Fruit fly (Drosophila melanogaster) whole organism, embryonic: Measurements from ENCODE around the gene SamDC.
A peak's percentile ranks its signal among the peaks of the same experiment; 100 is the strongest.

Experiments
- CG11723 ChIP-seq: fragments of 200-800 bp; sonication (Bioruptor generic); optimal IDR thresholded peaks from 2 replicates; lab custom pipeline; 2017; ENCODE audit warnings: missing biosample characterization, mild to moderate bottlenecking, missing genetic modification characterization
- CG17612 ChIP-seq: fragments of 200-800 bp; sonication (Bioruptor generic); IDR thresholded peaks from 2 replicates; pipeline ENCODE4 v1.3.6; 2022; ENCODE audit warnings: missing biosample characterization, missing genetic modification characterization
- CG18011 ChIP-seq: fragments of 200-800 bp; sonication (Bioruptor generic); optimal IDR thresholded peaks from 2 replicates; lab custom pipeline; 2017; ENCODE audit warnings: missing biosample characterization, missing genetic modification characterization, mild to moderate bottlenecking, moderate library complexity, missing genotype
- CG2120 ChIP-seq: fragments of 200-800 bp; sonication (Bioruptor generic); optimal IDR thresholded peaks from 3 replicates; lab custom pipeline; 2016; ENCODE audit warnings: missing biosample characterization, missing genetic modification characterization
- CG30020 ChIP-seq: fragments of 200-800 bp; optimal IDR thresholded peaks from 2 replicates; lab custom pipeline; 2019; ENCODE audit warnings: missing biosample characterization, mild to moderate bottlenecking, missing genetic modification characterization, moderate library complexity
- CG34422 ChIP-seq: fragments of 200-800 bp; sonication (Bioruptor generic); IDR thresholded peaks from 3 replicates; pipeline ENCODE4 v1.3.6; 2022; ENCODE audit warnings: missing biosample characterization, missing genetic modification characterization
- CG3995 ChIP-seq: fragments of 200-800 bp; sonication (Bioruptor generic); optimal IDR thresholded peaks from 3 replicates; lab custom pipeline; 2016; ENCODE audit warnings: missing biosample characterization, missing genetic modification characterization
- CG6854 ChIP-seq: fragments of 200-800 bp; sonication (Bioruptor generic); optimal IDR thresholded peaks from 3 replicates; lab custom pipeline; 2017; ENCODE audit warnings: missing biosample characterization, mild to moderate bottlenecking, missing genetic modification characterization
- CG9876 ChIP-seq: fragments of 200-800 bp; sonication (Bioruptor generic); optimal IDR thresholded peaks from 2 replicates; lab custom pipeline; 2016; ENCODE audit warnings: missing biosample characterization, missing genetic modification characterization
- CTCF ChIP-seq: fragments of 200-800 bp; sonication (Bioruptor generic); optimal IDR thresholded peaks from 2 replicates; lab custom pipeline; 2017; ENCODE audit warnings: missing biosample characterization, mild to moderate bottlenecking, missing genetic modification characterization, moderate library complexity
- CoRest ChIP-seq: fragments of 200-800 bp; sonication (Bioruptor generic); optimal IDR thresholded peaks from 3 replicates; lab custom pipeline; 2018; ENCODE audit warnings: missing biosample characterization, mild to moderate bottlenecking, missing genetic modification characterization, moderate library complexity
- D19B ChIP-seq: fragments of 200-800 bp; sonication (Bioruptor generic); optimal IDR thresholded peaks from 2 replicates; lab custom pipeline; 2017; ENCODE audit warnings: missing biosample characterization, mild to moderate bottlenecking, missing genetic modification characterization
- Dad ChIP-seq: fragments of 200-800 bp; sonication (Bioruptor generic); optimal IDR thresholded peaks from 3 replicates; lab custom pipeline; 2016; ENCODE audit warnings: missing biosample characterization, missing genetic modification characterization
- Deaf1 ChIP-seq: fragments of 200-800 bp; optimal IDR thresholded peaks from 3 replicates; lab custom pipeline; 2019; ENCODE audit warnings: missing biosample characterization, mild to moderate bottlenecking, missing genetic modification characterization, moderate library complexity
- Dfd ChIP-seq, 2 experiments: fragments of >200 bp; optimal IDR thresholded peaks; 2 replicates each; lab custom pipeline; 2017; ENCODE audit warnings: missing biosample characterization in 2 of 2, missing genetic modification characterization in 2 of 2
- Dll ChIP-seq: fragments of 200-800 bp; sonication (Bioruptor generic); IDR thresholded peaks from 4 replicates; pipeline ENCODE4 v1.3.6; 2022; ENCODE audit warnings: missing biosample characterization, missing genetic modification characterization; ENCODE audit not compliant: partially characterized antibody
- Ets65A ChIP-seq: fragments of 200-800 bp; sonication (Bioruptor generic); peaks from one replicate; lab custom pipeline; 2016; ENCODE audit warnings: missing biosample characterization, missing genetic modification characterization
- HLH4C ChIP-seq: fragments of 200-800 bp; sonication (Bioruptor generic); IDR thresholded peaks from 3 replicates; pipeline ENCODE4 v1.3.6; 2022; ENCODE audit warnings: missing biosample characterization, missing genetic modification characterization; ENCODE audit not compliant: partially characterized antibody
- HmgD ChIP-seq: fragments of 200-800 bp; sonication (Bioruptor generic); optimal IDR thresholded peaks from 3 replicates; lab custom pipeline; 2016; ENCODE audit warnings: missing biosample characterization, missing genetic modification characterization
- Hr3 ChIP-seq: fragments of 200-800 bp; sonication (Bioruptor generic); optimal IDR thresholded peaks from 3 replicates; lab custom pipeline; 2016; ENCODE audit warnings: missing biosample characterization, missing genetic modification characterization
- Hr78 ChIP-seq, 2 experiments: fragments of 200-800 bp in 1 of 2; fragments of >200 bp in 1 of 2; sonication (Bioruptor generic) in 1 of 2; optimal IDR thresholded peaks; 2 replicates each; lab custom pipeline; 2017 to 2019; ENCODE audit warnings: missing biosample characterization in 2 of 2, missing genetic modification characterization in 2 of 2, mild to moderate bottlenecking in 1 of 2, moderate library complexity in 1 of 2
- Lhr ChIP-seq: fragments of 200-800 bp; sonication (Bioruptor generic); optimal IDR thresholded peaks from 3 replicates; lab custom pipeline; 2017; ENCODE audit warnings: mild to moderate bottlenecking, missing biosample characterization, missing genetic modification reagents, missing genetic modification characterization
- Med ChIP-seq: fragments of 200-800 bp; sonication (Bioruptor generic); peaks from one replicate; lab custom pipeline; 2016; ENCODE audit warnings: missing biosample characterization, missing genetic modification characterization, mild to moderate bottlenecking, inconsistent platforms, moderate library complexity
- Oli ChIP-seq: fragments of 200-800 bp; sonication (Bioruptor generic); optimal IDR thresholded peaks from 2 replicates; lab custom pipeline; 2018; ENCODE audit warnings: missing biosample characterization, mild to moderate bottlenecking, missing genetic modification characterization, moderate library complexity
- Pdp1 ChIP-seq, 2 experiments: fragments of 200-800 bp; sonication (Bioruptor generic); optimal IDR thresholded peaks; 3 replicates each; lab custom pipeline; 2016; ENCODE audit warnings: missing biosample characterization in 2 of 2, missing genetic modification characterization in 2 of 2, mild to moderate bottlenecking in 1 of 2, moderate library complexity in 1 of 2
- Trl ChIP-seq, 3 experiments: fragments of >200 bp in 2 of 3; fragments of 200-800 bp in 1 of 3; sonication (Bioruptor generic) in 1 of 3; optimal IDR thresholded peaks; 2 replicates in 1 of 3; 3 replicates in 2 of 3; lab custom pipeline; 2016 to 2017; ENCODE audit warnings: missing biosample characterization in 1 of 3, missing genetic modification characterization in 1 of 3
- cg ChIP-seq: fragments of 200-800 bp; sonication (Bioruptor generic); optimal IDR thresholded peaks from 3 replicates; lab custom pipeline; 2019; ENCODE audit warnings: missing biosample characterization, mild to moderate bottlenecking, missing genetic modification characterization, moderate library complexity
- chinmo ChIP-seq: fragments of 200-800 bp; sonication (Bioruptor generic); IDR thresholded peaks from 4 replicates; pipeline ENCODE4 v1.3.6; 2022; ENCODE audit warnings: missing biosample characterization, missing genetic modification characterization; ENCODE audit not compliant: partially characterized antibody
- ewg ChIP-seq: fragments of 200-800 bp; sonication (Bioruptor generic); optimal IDR thresholded peaks from 3 replicates; lab custom pipeline; 2017; ENCODE audit warnings: mild to moderate bottlenecking, missing biosample characterization, missing genetic modification reagents, missing genetic modification characterization
- gem ChIP-seq: fragments of 200-800 bp; sonication (Bioruptor generic); optimal IDR thresholded peaks from 2 replicates; lab custom pipeline; 2019; ENCODE audit warnings: missing biosample characterization, mild to moderate bottlenecking, missing genetic modification characterization, moderate library complexity
- hb ChIP-seq: fragments of 200-800 bp; sonication (Bioruptor generic); IDR thresholded peaks from 3 replicates; pipeline ENCODE4 v1.3.6; 2022; ENCODE audit warnings: missing biosample characterization, missing genetic modification characterization; ENCODE audit not compliant: partially characterized antibody
- oc ChIP-seq: fragments of 200-800 bp; sonication (Bioruptor generic); optimal IDR thresholded peaks from 2 replicates; lab custom pipeline; 2018; ENCODE audit warnings: missing biosample characterization, mild to moderate bottlenecking, missing genetic modification characterization, moderate library complexity
- pan ChIP-seq, 4 experiments: fragments of >200 bp in 3 of 4; fragments of 200-800 bp in 1 of 4; sonication (Bioruptor generic) in 1 of 4; optimal IDR thresholded peaks in 3 of 4; IDR thresholded peaks in 1 of 4; 2 replicates each; pipeline versions ENCODE4 v1.3.6 to Lab custom; 2017 to 2022; ENCODE audit warnings: missing biosample characterization in 2 of 4, missing genetic modification characterization in 2 of 4, mixed read lengths in 1 of 4
- prd ChIP-seq, 3 experiments: fragments of >200 bp in 2 of 3; fragments of 200-800 bp in 1 of 3; sonication (Bioruptor generic) in 1 of 3; optimal IDR thresholded peaks in 2 of 3; IDR thresholded peaks in 1 of 3; 2 replicates in 2 of 3; 3 replicates in 1 of 3; pipeline versions ENCODE4 v1.3.6 to Lab custom; 2017 to 2022; ENCODE audit warnings: missing biosample characterization in 1 of 3, missing genetic modification characterization in 1 of 3
- ranshi ChIP-seq: fragments of 200-800 bp; sonication (Bioruptor generic); IDR thresholded peaks from 2 replicates; pipeline ENCODE4 v1.3.6; 2022; ENCODE audit warnings: missing biosample characterization, missing genetic modification characterization
- sd ChIP-seq: fragments of 200-800 bp; sonication (Bioruptor generic); optimal IDR thresholded peaks from 3 replicates; lab custom pipeline; 2018; ENCODE audit warnings: missing biosample characterization, mild to moderate bottlenecking, missing genetic modification characterization, moderate library complexity
- sim ChIP-seq: fragments of 200-800 bp; sonication (Bioruptor generic); IDR thresholded peaks from 2 replicates; pipeline ENCODE4 v1.3.6; 2022; ENCODE audit warnings: missing biosample characterization, missing genetic modification characterization
- slou ChIP-seq: fragments of 200-800 bp; sonication (Bioruptor generic); optimal IDR thresholded peaks from 3 replicates; lab custom pipeline; 2016; ENCODE audit warnings: missing biosample characterization, missing genetic modification characterization
- twi ChIP-seq: fragments of 200-800 bp; optimal IDR thresholded peaks from 2 replicates; lab custom pipeline; 2019; ENCODE audit warnings: missing biosample characterization, mild to moderate bottlenecking, missing genetic modification characterization, moderate library complexity
- tx ChIP-seq: fragments of 200-800 bp; sonication (Bioruptor generic); optimal IDR thresholded peaks from 2 replicates; lab custom pipeline; 2016; ENCODE audit warnings: missing biosample characterization, missing genetic modification characterization
- unc-4 ChIP-seq: fragments of 200-800 bp; sonication (Bioruptor generic); IDR thresholded peaks from 2 replicates; pipeline ENCODE4 v1.3.6; 2022; ENCODE audit warnings: missing biosample characterization, missing genetic modification characterization; ENCODE audit not compliant: partially characterized antibody
- vvl ChIP-seq: fragments of 200-800 bp; sonication (Bioruptor generic); IDR thresholded peaks from 2 replicates; pipeline ENCODE4 v1.3.6; 2022; ENCODE audit warnings: missing biosample characterization, missing genetic modification characterization
- zen ChIP-seq: fragments of 200-800 bp; sonication (Bioruptor generic); optimal IDR thresholded peaks from 3 replicates; lab custom pipeline; 2018; ENCODE audit warnings: missing biosample characterization, mild to moderate bottlenecking, missing genetic modification characterization, moderate library complexity

SamDC gene

dm6 chr2L:10375464-10376236 lies 36.4 kb downstream of the SamDC start, which contains the start of the genes CG33303 and dpr19 (continued):
- TF ChIP-seq Hr3 (peak; percentile 65), CTCF (GFP tag; lab: Kevin White, UChicago) (peak; percentile 15)

DNA sequence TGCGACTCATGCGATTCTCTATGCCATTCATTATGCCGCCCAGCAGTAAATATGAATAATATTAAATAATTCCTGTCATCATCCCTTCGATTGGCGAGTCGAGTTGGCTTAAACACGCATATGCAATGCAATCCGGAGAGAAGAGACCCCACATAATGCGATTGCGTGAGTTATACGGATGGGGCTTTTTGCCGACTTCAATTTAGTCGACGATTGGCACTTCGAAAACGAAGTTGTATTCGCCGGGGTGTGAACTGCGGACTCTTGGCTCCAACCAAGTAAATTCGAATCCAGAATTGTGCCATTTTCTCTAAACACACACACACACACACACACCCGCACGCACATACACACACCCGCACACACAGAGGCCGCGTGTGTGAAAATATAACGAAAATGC lies 37.0 kb downstream of the SamDC start:
- TF ChIP-seq cg (GFP tag; lab: Kevin White, UChicago) = peak; percentile 65
- peak in 1 of 2 experiments; percentile 8 for TF ChIP-seq Dfd (GFP tag; optimal IDR thresholded peaks at IDR 0.05; lab: Kevin White, UChicago)
- TF ChIP-seq ranshi (GFP tag; lab: Robert Waterston, UW) = no peak
- no peak for TF ChIP-seq CG17612 (GFP tag; lab: Robert Waterston, UW)
- no peak for TF ChIP-seq Trl (optimal IDR thresholded peaks at IDR 0.05; lab: Kevin White, UChicago)
- peak; percentile 1 for TF ChIP-seq Trl (GFP tag; optimal IDR thresholded peaks at IDR 0.05; lab: Kevin White, UChicago)
- TF ChIP-seq Deaf1 (tag; lab: Kevin White, UChicago) = peak; percentile 83
- TF ChIP-seq sim (GFP tag; lab: Robert Waterston, UW) = no peak
- TF ChIP-seq Pdp1 (GFP tag; optimal IDR thresholded peaks at IDR 0.05; lab: Kevin White, UChicago) = peak in 1 of 2 experiments; percentile 40
- peak; percentile 90 for TF ChIP-seq ewg (GFP tag; lab: Kevin White, UChicago)

DNA sequence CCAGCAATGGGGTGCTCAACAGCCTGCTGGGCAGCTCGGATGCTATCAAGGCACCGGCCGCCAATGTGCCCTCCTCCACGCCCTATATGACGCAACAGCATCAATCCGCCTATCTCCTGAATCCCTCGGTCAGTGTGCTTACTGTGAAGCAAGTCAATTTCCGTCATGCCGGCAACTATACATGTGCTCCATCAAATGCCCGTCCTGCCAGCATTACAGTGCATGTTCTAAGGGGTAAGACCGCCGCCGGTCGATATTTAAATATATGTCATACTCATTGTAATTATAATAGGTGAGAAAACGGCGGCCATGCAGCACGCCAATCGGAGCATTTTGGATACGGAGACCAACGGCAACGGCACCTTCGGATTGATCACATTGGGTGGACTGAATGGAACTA lies 39.4 kb downstream of the SamDC start:
- TF ChIP-seq Oli (tag; lab: Kevin White, UChicago) (no peak), Hr78 (GFP tag; optimal IDR thresholded peaks at IDR 0.05; lab: Kevin White, UChicago) (no peak), Ets65A (GFP tag; lab: Kevin White, UChicago) (peak; percentile 88), slou (GFP tag; lab: Kevin White, UChicago) (no peak), D19B (GFP tag; lab: Kevin White, UChicago) (no peak), twi (tag; lab: Kevin White, UChicago) (no peak), Dad (GFP tag; lab: Kevin White, UChicago) (no peak), oc (tag; lab: Kevin White, UChicago) (no peak), hb (GFP tag; lab: Robert Waterston, UW) (no peak), CG9876 (no peak), Med (GFP tag; lab: Kevin White, UChicago) (peak; percentile 63), tx (GFP tag; lab: Kevin White, UChicago) (no peak), pan (optimal IDR thresholded peaks at IDR 0.05; lab: Kevin White, UChicago) (no peak), pan (GFP tag; optimal IDR thresholded peaks at IDR 0.05 in 1 of 2, IDR thresholded peaks at IDR 0.05 in 1 of 2) (peak in 1 of 2 experiments; percentile 17), CG18011 (GFP tag; lab: Kevin White, UChicago) (no peak), vvl (GFP tag; lab: Robert Waterston, UW) (no peak)

- TF ChIP-seq Dll (GFP tag; lab: Robert Waterston, UW) (no peak), CG30020 (tag; lab: Kevin White, UChicago) (peak; percentile 97), Lhr (GFP tag; lab: Kevin White, UChicago) (peak; percentile 15), zen (tag; lab: Kevin White, UChicago) (no peak), unc-4 (GFP tag; lab: Robert Waterston, UW) (0 out of 2 replicates have a peak, but pooled peaks have one; percentile 31), CG6854 (GFP tag; lab: Kevin White, UChicago) (no peak), gem (tag; lab: Kevin White, UChicago) (no peak), CG2120 (GFP tag; lab: Kevin White, UChicago) (no peak), CG34422 (GFP tag; lab: Robert Waterston, UW) (no peak), CG11723 (GFP tag; lab: Kevin White, UChicago) (no peak), sd (tag; lab: Kevin White, UChicago) (no peak), HmgD (GFP tag; lab: Kevin White, UChicago) (peak; percentile 39), HLH4C (GFP tag; lab: Robert Waterston, UW) (peak; percentile 49; the same call in 2 of the 3 replicates), CoRest (tag; lab: Kevin White, UChicago) (peak; percentile 20), chinmo (GFP tag; lab: Robert Waterston, UW) (0 out of 4 replicates have a peak, but pooled peaks have one; percentile 25), prd (optimal IDR thresholded peaks at IDR 0.05; lab: Kevin White, UChicago) (no peak), prd (GFP tag; IDR thresholded peaks at IDR 0.05; lab: Robert Waterston, UW) (no peak), CG3995 (GFP tag; lab: Kevin White, UChicago) (no peak)
Measured at dm6 chr2L:10379865-10380264, 40.6 kb downstream of the SamDC start, which contains the start of gene gny. gny (plus strand) TSS chr2L:10380103.
